Worm (Caenorhabditis elegans) whole organism, L4 larva: ENCODE measurements around the gene fmo-3.

Experiments used
- F44E2.7 ChIP-seq: fragments of 200-800 bp; sonication (Bioruptor generic); IDR thresholded peaks from 2 replicates; pipeline ENCODE4 v2.1.2; 2022; ENCODE audit warnings: missing genetic modification characterization, missing compliant biosample characterization
- ama-1 ChIP-seq: fragments of 150-350 bp; optimal IDR thresholded peaks from 2 replicates; lab custom pipeline; 2014; ENCODE audit warnings: inconsistent platforms, mixed read lengths
- ceh-82 ChIP-seq: sonication (generic microtip); optimal IDR thresholded peaks from 2 replicates; lab custom pipeline; 2017; ENCODE audit warnings: missing biosample characterization, missing genetic modification characterization
- dpl-1 ChIP-seq: fragments of 150-350 bp; optimal IDR thresholded peaks from 2 replicates; lab custom pipeline; 2014; ENCODE audit warnings: missing biosample characterization, missing genetic modification reagents, missing genetic modification characterization
- lim-7 ChIP-seq: fragments of 200-800 bp; sonication (Bioruptor generic); IDR thresholded peaks from 2 replicates; pipeline ENCODE4 v1.3.6; 2022; ENCODE audit warnings: missing genetic modification characterization, missing compliant biosample characterization
- nhr-42 ChIP-seq: fragments of 200-800 bp; sonication (Bioruptor generic); IDR thresholded peaks from 2 replicates; pipeline ENCODE4 v1.3.6; 2022; ENCODE audit warnings: missing genetic modification characterization, missing compliant biosample characterization
- nhr-76 ChIP-seq: fragments of 150-350 bp; optimal IDR thresholded peaks from 2 replicates; lab custom pipeline; 2014; ENCODE audit warnings: missing biosample characterization, missing genetic modification characterization
- nhr-77 ChIP-seq: fragments of 150-350 bp; optimal IDR thresholded peaks from 2 replicates; lab custom pipeline; 2014; ENCODE audit warnings: missing biosample characterization, missing genetic modification characterization
- pha-4 ChIP-seq, 2 experiments: fragments of 150-350 bp in 1 of 2; fragments of 200-800 bp in 1 of 2; sonication (Bioruptor generic) in 1 of 2; IDR thresholded peaks in 1 of 2; optimal IDR thresholded peaks in 1 of 2; 2 replicates each; pipeline versions ENCODE4 v1.3.6 to Lab custom; 2014 to 2022; ENCODE audit warnings: missing genetic modification characterization in 2 of 2, missing genetic modification reagents in 2 of 2, missing biosample characterization in 1 of 2, missing compliant biosample characterization in 1 of 2
- zag-1 ChIP-seq: fragments of 150-350 bp; optimal IDR thresholded peaks from 2 replicates; lab custom pipeline; 2014; ENCODE audit warnings: missing biosample characterization, missing genetic modification characterization
- zfp-3 ChIP-seq: fragments of 200-800 bp; sonication (Bioruptor generic); conservative IDR thresholded peaks from 2 replicates; pipeline ENCODE4 v1.3.6; 2022; ENCODE audit warnings: missing genetic modification reagents, missing genetic modification characterization, missing compliant biosample characterization
- ztf-11 ChIP-seq: fragments of 150-350 bp; optimal IDR thresholded peaks from 2 replicates; lab custom pipeline; 2014; ENCODE audit warnings: missing biosample characterization, missing genetic modification characterization

DNA sequence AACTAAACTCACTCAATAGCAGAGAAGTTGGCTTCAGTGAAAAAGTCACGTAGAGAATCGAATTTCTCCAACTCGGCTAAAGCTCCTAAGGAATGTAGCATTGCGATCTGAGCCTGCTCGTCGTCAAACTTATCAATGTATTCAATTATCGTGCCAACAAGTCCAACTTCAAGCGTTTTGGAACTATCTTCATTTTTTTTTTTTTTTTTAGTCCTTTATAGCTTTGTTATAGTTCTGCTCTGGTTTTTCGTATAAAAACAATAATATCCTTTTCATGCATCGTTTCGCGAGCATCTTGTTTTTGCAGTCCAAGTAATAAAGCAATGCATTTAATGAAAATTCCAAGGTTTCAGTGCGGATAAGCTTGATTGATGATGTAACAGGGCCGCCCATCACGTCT lies 5.4 kb upstream of the fmo-3 start, which contains the start of gene Y39A1A.31:
- TF ChIP-seq ceh-82 (tag; lab: Kevin White, UChicago) (no peak), lim-7 (GFP tag; lab: Robert Waterston, UW) (no peak), zfp-3 (GFP tag; lab: Robert Waterston, UW) (no peak), ama-1 (lab: Kevin White, UChicago) (no peak), zag-1 (no peak), dpl-1 (GFP tag; lab: Kevin White, UChicago) (no peak), ztf-11 (tag; lab: Kevin White, UChicago) (no peak), pha-4 (GFP tag; IDR thresholded peaks at IDR 0.05; lab: Robert Waterston, UW) (no peak), pha-4 (tag; optimal IDR thresholded peaks at IDR 0.05; lab: Kevin White, UChicago) (no peak), nhr-77 (no peak), F44E2.7 (GFP tag; lab: Robert Waterston, UW) (no peak), nhr-42 (GFP tag; lab: Robert Waterston, UW) (no peak), nhr-76 (tag; lab: Kevin White, UChicago) (no peak)
